Worm (Caenorhabditis elegans) whole organism, young adult: Measurements from ENCODE around the gene osm-6.

Experiments used
- K12H6.12 ChIP-seq: fragments of 200-800 bp; sonication (Bioruptor generic); optimal IDR thresholded peaks from 2 replicates; lab custom pipeline; 2018; ENCODE audit warnings: mild to moderate bottlenecking, missing genetic modification characterization, missing compliant biosample characterization
- ZK185.1 ChIP-seq: sonication (generic microtip); optimal IDR thresholded peaks from 2 replicates; lab custom pipeline; 2016; ENCODE audit warnings: mild to moderate bottlenecking, missing genetic modification characterization, missing compliant biosample characterization; ENCODE audit not compliant: poor library complexity, severe bottlenecking
- attf-5 ChIP-seq: fragments of 200-800 bp; sonication (Bioruptor generic); optimal IDR thresholded peaks from 2 replicates; lab custom pipeline; 2018; ENCODE audit warnings: mild to moderate bottlenecking, missing genetic modification characterization, missing compliant biosample characterization
- gei-17 ChIP-seq: fragments of 200-800 bp; sonication (Bioruptor generic); optimal IDR thresholded peaks from 2 replicates; lab custom pipeline; 2018; ENCODE audit warnings: mild to moderate bottlenecking, missing genetic modification characterization, missing compliant biosample characterization
- let-526 ChIP-seq: fragments of 200-800 bp; sonication (Bioruptor generic); IDR thresholded peaks from 2 replicates; pipeline ENCODE4 v1.3.6; 2022; ENCODE audit warnings: missing genetic modification reagents, missing genetic modification characterization, missing compliant biosample characterization
- let-607 ChIP-seq, 2 experiments: fragments of 200-800 bp in 1 of 2; sonication (Bioruptor generic) in 1 of 2; sonication (generic microtip) in 1 of 2; optimal IDR thresholded peaks; 2 replicates each; lab custom pipeline; 2016 to 2018; ENCODE audit warnings: mild to moderate bottlenecking in 2 of 2, missing compliant biosample characterization in 2 of 2, missing genetic modification characterization in 2 of 2, moderate library complexity in 2 of 2, missing genotype in 1 of 2
- snpc-4 ChIP-seq, 5 experiments: fragments of 150-350 bp in 1 of 5; sonication (generic microtip) in 4 of 5; optimal IDR thresholded peaks; 2 replicates each; lab custom pipeline; 2014 to 2018; ENCODE audit warnings: missing genetic modification characterization in 5 of 5, missing biosample characterization in 3 of 5, antibody characterized with exemption in 2 of 5, mild to moderate bottlenecking in 2 of 5, missing compliant biosample characterization in 2 of 5, missing genotype in 2 of 5, moderate library complexity in 2 of 5, missing genetic modification reagents in 1 of 5
- xnd-1 ChIP-seq: sonication (generic microtip); optimal IDR thresholded peaks from 2 replicates; lab custom pipeline; 2016; ENCODE audit warnings: missing genotype, missing genetic modification reagents, missing genetic modification characterization, missing compliant biosample characterization
- zim-3 ChIP-seq: sonication (generic microtip); optimal IDR thresholded peaks from 2 replicates; lab custom pipeline; 2017; ENCODE audit warnings: mild to moderate bottlenecking, missing genetic modification characterization, moderate library complexity, missing compliant biosample characterization
- ztf-18 ChIP-seq: sonication (generic microtip); optimal IDR thresholded peaks from 2 replicates; lab custom pipeline; 2016; ENCODE audit warnings: missing genotype, mild to moderate bottlenecking, missing genetic modification characterization, missing compliant biosample characterization
- ztf-26 ChIP-seq: sonication (generic microtip); optimal IDR thresholded peaks from 2 replicates; lab custom pipeline; 2017; ENCODE audit warnings: missing genetic modification characterization, missing compliant biosample characterization

DNA sequence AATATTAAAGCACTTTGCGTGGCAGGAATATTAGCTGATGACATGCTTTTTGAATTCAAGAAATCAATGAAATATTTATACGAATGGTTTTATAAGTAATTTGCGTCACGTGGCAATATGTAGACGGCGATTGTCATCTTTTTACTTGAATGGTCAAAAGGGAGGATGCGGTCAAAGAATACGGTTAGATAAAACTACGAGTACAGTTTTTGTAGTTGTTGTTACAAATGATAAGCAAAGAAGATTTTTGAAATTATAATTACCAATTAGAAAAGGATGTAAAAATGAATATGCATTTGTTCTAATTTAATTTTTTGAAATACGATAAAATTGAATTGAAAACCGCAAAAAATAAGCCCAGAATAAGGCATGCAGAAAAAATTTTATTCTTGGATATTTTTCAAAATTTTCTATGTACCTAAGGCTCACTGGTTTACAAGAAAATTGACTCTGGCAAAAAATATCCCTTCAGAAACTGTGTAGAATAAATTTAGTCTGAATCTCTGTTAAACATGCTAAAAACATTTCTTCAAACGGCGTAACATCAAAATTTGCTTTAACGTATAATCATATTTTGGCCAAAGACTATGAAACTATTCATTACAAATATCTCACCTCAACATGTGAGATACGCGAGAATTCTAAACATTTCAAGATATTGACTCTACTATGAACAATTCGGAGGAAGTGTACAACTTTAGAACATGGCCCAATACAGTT lies 35.9 kb downstream of the osm-6 start, which contains the start of the genes sodh-2 and srx-76:
- TF ChIP-seq K12H6.12 (tag; lab: Kevin White, UChicago), result no peak
- TF ChIP-seq ztf-18 (tag; lab: Kevin White, UChicago), result no peak
- no peak for TF ChIP-seq let-526 (GFP tag; lab: Robert Waterston, UW)
- no peak for TF ChIP-seq gei-17 (GFP tag; lab: Kevin White, UChicago)
- no peak for TF ChIP-seq snpc-4 (GFP tag; optimal IDR thresholded peaks at IDR 0.05; lab: Kevin White, UChicago)
- TF ChIP-seq snpc-4 (tag; optimal IDR thresholded peaks at IDR 0.05; lab: Kevin White, UChicago), result no peak
- no peak for TF ChIP-seq ztf-26 (tag; lab: Kevin White, UChicago)
- no peak for TF ChIP-seq let-607 (tag; optimal IDR thresholded peaks at IDR 0.05; lab: Kevin White, UChicago)
- TF ChIP-seq xnd-1 (tag; lab: Kevin White, UChicago), result no peak
- TF ChIP-seq zim-3 (tag; lab: Kevin White, UChicago), result no peak
- no peak for TF ChIP-seq attf-5
- TF ChIP-seq ZK185.1, result no peak
